Fruit fly (Drosophila melanogaster): ENCODE results near the gene Glyp.

Glyp gene

dm6 chr2L:2161244-2162243, 30.9 kb downstream of the Glyp start (continued):
- peak; percentile 98 for TF ChIP-seq kni (GFP tag; optimal IDR thresholded peaks at IDR 0.05)
- TF ChIP-seq kay (GFP tag; optimal IDR thresholded peaks at IDR 0.05), result peak; percentile 83
- TF ChIP-seq Fer3 (tag; optimal IDR thresholded peaks at IDR 0.05), result no peak
- no peak for TF ChIP-seq vnd (GFP tag; IDR thresholded peaks at IDR 0.05; ENCODE audit: partially characterized antibody)
- TF ChIP-seq CG10543 (GFP tag; optimal IDR thresholded peaks at IDR 0.05), result peak; percentile 76
- 0 out of 2 replicates have a peak, but pooled peaks have one; percentile 36 for TF ChIP-seq Taf1 (GFP tag; IDR thresholded peaks at IDR 0.05)
- peak; percentile 50 for TF ChIP-seq tin (GFP tag; optimal IDR thresholded peaks at IDR 0.05)
- TF ChIP-seq danr (GFP tag; IDR thresholded peaks at IDR 0.05), result no peak
- TF ChIP-seq ase (GFP tag; IDR thresholded peaks at IDR 0.05), result no peak
- no peak for TF ChIP-seq pb (GFP tag; optimal IDR thresholded peaks at IDR 0.05)
- TF ChIP-seq CG8478 (optimal IDR thresholded peaks at IDR 0.05), result no peak
- TF ChIP-seq eve (GFP tag; optimal IDR thresholded peaks at IDR 0.05), result no peak
- peak; percentile 28 for TF ChIP-seq jumu (GFP tag; optimal IDR thresholded peaks at IDR 0.05)
- TF ChIP-seq E2f1 (GFP tag; IDR thresholded peaks at IDR 0.05), result no peak
- TF ChIP-seq row (GFP tag; IDR thresholded peaks at IDR 0.05), result peak; percentile 83
- TF ChIP-seq al (GFP tag; IDR thresholded peaks at IDR 0.05), result no peak
- TF ChIP-seq CG9609 (GFP tag; optimal IDR thresholded peaks at IDR 0.05), result peak; percentile 49
- TF ChIP-seq CG16779 (GFP tag; IDR thresholded peaks at IDR 0.05), result no peak
- peak; percentile 48 for TF ChIP-seq HLHmδ (GFP tag; optimal IDR thresholded peaks at IDR 0.05)
- no peak for TF ChIP-seq Bteb2 (GFP tag; optimal IDR thresholded peaks at IDR 0.05)
- TF ChIP-seq Lpt (GFP tag; optimal IDR thresholded peaks at IDR 0.05), result no peak
- peak; percentile 100 for TF ChIP-seq crol (GFP tag; IDR thresholded peaks at IDR 0.05)
- TF ChIP-seq CG31365 (tag; optimal IDR thresholded peaks at IDR 0.05), result no peak
- TF ChIP-seq fd3F (GFP tag; optimal IDR thresholded peaks at IDR 0.05), result no peak
- TF ChIP-seq CG10267 (tag; optimal IDR thresholded peaks at IDR 0.05), result peak; percentile 44
- TF ChIP-seq CG15696 (tag; optimal IDR thresholded peaks at IDR 0.05), result no peak
- peak; percentile 69 for TF ChIP-seq gem (tag; optimal IDR thresholded peaks at IDR 0.05)
- no peak for TF ChIP-seq dan (GFP tag; IDR thresholded peaks at IDR 0.05)
- peak; percentile 33 for TF ChIP-seq Max (GFP tag; optimal IDR thresholded peaks at IDR 0.05)
- no peak for TF ChIP-seq inv (GFP tag; IDR thresholded peaks at IDR 0.05; ENCODE audit: partially characterized antibody)
- TF ChIP-seq chm (GFP tag; IDR thresholded peaks at IDR 0.05), result peak; percentile 34; the same call in 1 of the 2 replicates
- TF ChIP-seq ap (GFP tag; IDR thresholded peaks at IDR 0.05), result peak; percentile 34; the same call in 1 of the 2 replicates
- peak; percentile 63 to 72 for TF ChIP-seq Trl (optimal IDR thresholded peaks at IDR 0.05)
- TF ChIP-seq Trl (GFP tag; optimal IDR thresholded peaks at IDR 0.05), result no peak
- TF ChIP-seq maf-S (GFP tag; optimal IDR thresholded peaks at IDR 0.05), result no peak
- TF ChIP-seq Lim3 (GFP tag; IDR thresholded peaks at IDR 0.05), result no peak
- TF ChIP-seq nau (GFP tag; optimal IDR thresholded peaks at IDR 0.05), result no peak
- TF ChIP-seq sqz (GFP tag; optimal IDR thresholded peaks at IDR 0.05), result peak; percentile 94
- TF ChIP-seq Side (GFP tag; optimal IDR thresholded peaks at IDR 0.05), result no peak
- peak; percentile 33; the same call in 1 of the 3 replicates for TF ChIP-seq tgo (GFP tag; IDR thresholded peaks at IDR 0.05)
- peak; percentile 43; the same call in 1 of the 2 replicates for TF ChIP-seq NFAT (GFP tag; IDR thresholded peaks at IDR 0.05)
- peak; percentile 63 for TF ChIP-seq CG4424 (GFP tag; optimal IDR thresholded peaks at IDR 0.05)
- TF ChIP-seq CkIIα-i1 (GFP tag; IDR thresholded peaks at IDR 0.05), result no peak
- no peak for TF ChIP-seq CG18011 (GFP tag; optimal IDR thresholded peaks at IDR 0.05)
- no peak for TF ChIP-seq pita (GFP tag; optimal IDR thresholded peaks at IDR 0.05)
- peak; percentile 98 for TF ChIP-seq CG12769 (tag; optimal IDR thresholded peaks at IDR 0.05)
- peak; percentile 59 for TF ChIP-seq Jarid2 (GFP tag; optimal IDR thresholded peaks at IDR 0.05)
- peak; percentile 28; the same call in 1 of the 2 replicates for TF ChIP-seq CG11247 (GFP tag; IDR thresholded peaks at IDR 0.05)
- peak; percentile 7 for TF ChIP-seq CHES-1-like (GFP tag; optimal IDR thresholded peaks at IDR 0.05)
- TF ChIP-seq CG11560 (tag; IDR thresholded peaks at IDR 0.05), result no peak
